Worm (Caenorhabditis elegans): Measurements from ENCODE around the gene srd-1.

- TF ChIP-seq ama-1 (optimal IDR thresholded peaks at IDR 0.05) = no peak
- TF ChIP-seq ama-1 (GFP tag; optimal IDR thresholded peaks at IDR 0.05) = no peak
- TF ChIP-seq dox-1 (GFP tag; IDR thresholded peaks at IDR 0.05) = no peak
- peak; percentile 75 for TF ChIP-seq madf-8 (GFP tag; conservative IDR thresholded peaks at IDR 0.05)
- TF ChIP-seq pha-4 (tag; optimal IDR thresholded peaks at IDR 0.05) = no peak
- TF ChIP-seq lin-35 (GFP tag; optimal IDR thresholded peaks at IDR 0.05) = no peak
- no peak for TF ChIP-seq egl-44 (GFP tag; IDR thresholded peaks at IDR 0.05)
- TF ChIP-seq nfyb-1 (GFP tag; IDR thresholded peaks at IDR 0.05) = no peak
- TF ChIP-seq tlf-1 (GFP tag; optimal IDR thresholded peaks at IDR 0.05) = no peak
- no peak for TF ChIP-seq Y56A3A.18 (GFP tag; IDR thresholded peaks at IDR 0.05)
- TF ChIP-seq nhr-90 (tag; optimal IDR thresholded peaks at IDR 0.05) = no peak
Measured at ce11 chrII:10170837-10171318, 11.7 kb downstream of the srd-1 start, which contains the start of gene gpd-4.

Data from whole organism, young adult.